Worm (Caenorhabditis elegans): ENCODE data around the gene K07H8.2.

ce11 chrIV:8244112-8244511 is 47.2 kb upstream of the K07H8.2 start, which contains the start of gene T09A12.1:
- TF ChIP-seq alr-1 (tag; optimal IDR thresholded peaks at IDR 0.05): no peak
- TF ChIP-seq unc-62 (GFP tag; optimal IDR thresholded peaks at IDR 0.05): no peak
- no peak for TF ChIP-seq zag-1 (tag; optimal IDR thresholded peaks at IDR 0.05)
- TF ChIP-seq snpc-4 (tag; optimal IDR thresholded peaks at IDR 0.05): no peak
- no peak for TF ChIP-seq lsy-2 (tag; optimal IDR thresholded peaks at IDR 0.05)
- TF ChIP-seq unc-39 (tag; optimal IDR thresholded peaks at IDR 0.05): no peak
- no peak for TF ChIP-seq nhr-12 (tag; optimal IDR thresholded peaks at IDR 0.05)
- no peak for TF ChIP-seq fos-1 (tag; optimal IDR thresholded peaks at IDR 0.05)
- no peak for TF ChIP-seq lin-39 (tag; optimal IDR thresholded peaks at IDR 0.05)
- no peak for TF ChIP-seq R02D3.7 (tag; optimal IDR thresholded peaks at IDR 0.05)
- TF ChIP-seq elt-3 (tag; optimal IDR thresholded peaks at IDR 0.05): no peak
- TF ChIP-seq ztf-11 (tag; optimal IDR thresholded peaks at IDR 0.05): no peak
- TF ChIP-seq aly-2 (tag; optimal IDR thresholded peaks at IDR 0.05): no peak
- TF ChIP-seq nhr-77 (tag; optimal IDR thresholded peaks at IDR 0.05): no peak
